Fruit fly (Drosophila melanogaster): ENCODE results near the gene CG8565.

dm6 chrX:15859869-15860268 lies 22.2 kb downstream of the CG8565 start, which contains the start of gene Gbeta13F:
- TF ChIP-seq EcR (GFP tag; optimal IDR thresholded peaks at IDR 0.05): no peak
- TF ChIP-seq D1 (tag; optimal IDR thresholded peaks at IDR 0.05): no peak
- no peak for TF ChIP-seq Snoo (tag; optimal IDR thresholded peaks at IDR 0.05)
- no peak for TF ChIP-seq CG9948 (tag; optimal IDR thresholded peaks at IDR 0.05)
- TF ChIP-seq Pif1A (GFP tag; optimal IDR thresholded peaks at IDR 0.05): no peak
- TF ChIP-seq CG14655 (GFP tag; optimal IDR thresholded peaks at IDR 0.05): no peak
